Worm (Caenorhabditis elegans) whole organism, L3 larva: ENCODE data around the gene fbxb-54.

Experiments used
- R02D3.7 ChIP-seq: fragments of 150-350 bp; optimal IDR thresholded peaks from 2 replicates; lab custom pipeline; 2014; ENCODE audit warnings: missing biosample characterization, missing genetic modification characterization
- ZK546.5 ChIP-seq: sonication (generic microtip); optimal IDR thresholded peaks from 2 replicates; lab custom pipeline; 2017; ENCODE audit warnings: missing biosample characterization, missing genetic modification characterization
- daf-12 ChIP-seq: fragments of 150-350 bp; optimal IDR thresholded peaks from 2 replicates; lab custom pipeline; 2014; ENCODE audit warnings: missing biosample characterization, missing genetic modification reagents, missing genetic modification characterization
- lin-39 ChIP-seq: fragments of 150-350 bp; optimal IDR thresholded peaks from 2 replicates; lab custom pipeline; 2018; ENCODE audit warnings: missing biosample characterization, missing genetic modification reagents, missing genetic modification characterization
- mdl-1 ChIP-seq: fragments of 150-350 bp; optimal IDR thresholded peaks from 2 replicates; lab custom pipeline; 2014; ENCODE audit warnings: missing biosample characterization, missing genetic modification characterization
- nhr-11 ChIP-seq: fragments of 150-350 bp; optimal IDR thresholded peaks from 2 replicates; lab custom pipeline; 2014; ENCODE audit warnings: missing biosample characterization, missing genetic modification characterization
- snpc-4 ChIP-seq: fragments of 150-350 bp; optimal IDR thresholded peaks from 2 replicates; lab custom pipeline; 2014; ENCODE audit warnings: missing biosample characterization, missing genetic modification characterization
- unc-39 ChIP-seq: sonication (generic microtip); optimal IDR thresholded peaks from 4 replicates; lab custom pipeline; 2017; ENCODE audit warnings: missing biosample characterization, missing genetic modification characterization
- ztf-4 ChIP-seq: fragments of 150-350 bp; optimal IDR thresholded peaks from 2 replicates; lab custom pipeline; 2014; ENCODE audit warnings: missing biosample characterization, missing genetic modification characterization

- TF ChIP-seq ZK546.5 (no peak), R02D3.7 (no peak), snpc-4 (tag; lab: Kevin White, UChicago) (no peak), unc-39 (tag; lab: Kevin White, UChicago) (no peak), mdl-1 (tag; lab: Kevin White, UChicago) (no peak), ztf-4 (tag; lab: Kevin White, UChicago) (no peak), daf-12 (no peak), nhr-11 (tag; lab: Kevin White, UChicago) (no peak), lin-39 (tag; lab: Kevin White, UChicago) (no peak)
Measured at ce11 chrII:1600661-1601060, 44.5 kb upstream of the fbxb-54 start, which contains the start of gene bath-26.
